Fruit fly (Drosophila melanogaster): Measurements from ENCODE around the gene CG3708.
A peak's percentile ranks its signal among the peaks of the same experiment; 100 is the strongest.

Gene CG3708

dm6 chrX:966818-967217 is 36.9 kb upstream of the CG3708 start (continued):
- TF ChIP-seq CG8359 (GFP tag; optimal IDR thresholded peaks at IDR 0.05; ENCODE audit: borderline replicate concordance) (no peak), Gug (GFP tag; IDR thresholded peaks at IDR 0.05) (peak; percentile 6; the same call in 1 of the 4 replicates), CG14050 (GFP tag; IDR thresholded peaks at IDR 0.05) (no peak), CG11398 (GFP tag; optimal IDR thresholded peaks at IDR 0.05) (no peak), sisA (GFP tag; IDR thresholded peaks at IDR 0.05) (peak; percentile 34; the same call in 1 of the 2 replicates), Lpt (GFP tag; optimal IDR thresholded peaks at IDR 0.05) (no peak), Aef1 (GFP tag; IDR thresholded peaks at IDR 0.05) (no peak), yki (optimal IDR thresholded peaks at IDR 0.05) (no peak), sqz (GFP tag; optimal IDR thresholded peaks at IDR 0.05) (no peak), CG12659 (GFP tag; optimal IDR thresholded peaks at IDR 0.05) (peak; percentile 34), CG3847 (GFP tag; IDR thresholded peaks at IDR 0.05) (peak; percentile 24; the same call in 1 of the 2 replicates), Rx (GFP tag; IDR thresholded peaks at IDR 0.05) (no peak), Bdp1 (GFP tag; optimal IDR thresholded peaks at IDR 0.05) (no peak), nmo (GFP tag; optimal IDR thresholded peaks at IDR 0.05) (peak; percentile 9), Camta (GFP tag; optimal IDR thresholded peaks at IDR 0.05) (no peak), Hr51 (GFP tag; optimal IDR thresholded peaks at IDR 0.05) (peak in 1 of 2 experiments; percentile 40), schlank (tag; optimal IDR thresholded peaks at IDR 0.05) (peak; percentile 23), CG12391 (tag; optimal IDR thresholded peaks at IDR 0.05) (peak; percentile 25), lbe (GFP tag; optimal IDR thresholded peaks at IDR 0.05) (no peak), nom (GFP tag; optimal IDR thresholded peaks at IDR 0.05) (no peak), kni (GFP tag; optimal IDR thresholded peaks at IDR 0.05) (no peak), hb (GFP tag; IDR thresholded peaks at IDR 0.05; ENCODE audit: partially characterized antibody) (no peak), eve (GFP tag; optimal IDR thresholded peaks at IDR 0.05) (peak in 1 of 2 experiments; percentile 27), CG31441 (GFP tag; IDR thresholded peaks at IDR 0.05) (peak; percentile 39; the same call in 1 of the 2 replicates), CG4282 (GFP tag; optimal IDR thresholded peaks at IDR 0.05) (no peak), tup (GFP tag; optimal IDR thresholded peaks at IDR 0.05) (no peak), E2f1 (GFP tag; IDR thresholded peaks at IDR 0.05) (0 out of 2 replicates have a peak, but pooled peaks have one; percentile 9), HLH54F (GFP tag; optimal IDR thresholded peaks at IDR 0.05) (no peak), CG10431 (GFP tag; optimal IDR thresholded peaks at IDR 0.05) (no peak), Oaz (GFP tag; IDR thresholded peaks at IDR 0.05) (peak; percentile 17; the same call in 1 of the 2 replicates), Fer3 (tag; optimal IDR thresholded peaks at IDR 0.05) (peak; percentile 30), toy (GFP tag; IDR thresholded peaks at IDR 0.05) (no peak), YL-1 (GFP tag; optimal IDR thresholded peaks at IDR 0.05) (no peak), psq (GFP tag; optimal IDR thresholded peaks at IDR 0.05) (no peak), CG12071 (GFP tag; optimal IDR thresholded peaks at IDR 0.05) (peak; percentile 1), Hmr (GFP tag; optimal IDR thresholded peaks at IDR 0.05) (peak; percentile 60), CG10267 (tag; optimal IDR thresholded peaks at IDR 0.05) (no peak), CG30020 (tag; optimal IDR thresholded peaks at IDR 0.05) (no peak), CG18262 (tag; optimal IDR thresholded peaks at IDR 0.05) (no peak), CG43689 (GFP tag; IDR thresholded peaks at IDR 0.05) (no peak), ken (GFP tag; IDR thresholded peaks at IDR 0.05) (0 out of 3 replicates have a peak, but pooled peaks have one; percentile 37), bsh (GFP tag; optimal IDR thresholded peaks at IDR 0.05) (no peak), emc (GFP tag; optimal IDR thresholded peaks at IDR 0.05) (no peak), ftz-f1 (GFP tag; optimal IDR thresholded peaks at IDR 0.05) (no peak), gro (GFP tag; optimal IDR thresholded peaks at IDR 0.05) (no peak), Oli (tag; optimal IDR thresholded peaks at IDR 0.05) (peak; percentile 30), CG2712 (tag; optimal IDR thresholded peaks at IDR 0.05) (peak; percentile 27), CG2120 (GFP tag; optimal IDR thresholded peaks at IDR 0.05) (peak; percentile 67), ranshi (GFP tag; IDR thresholded peaks at IDR 0.05) (peak; percentile 33; the same call in 1 of the 2 replicates), D (optimal IDR thresholded peaks at IDR 0.05) (no peak), D (GFP tag; optimal IDR thresholded peaks at IDR 0.05) (no peak)
